Worm (Caenorhabditis elegans): ENCODE results near the gene str-252.

str-252 gene

ce11 chrV:13887358-13887757, 28.9 kb upstream of the str-252 start, which contains the start of gene srsx-19:
Gene srsx-19, plus strand, starts transcription at chrV:13887658.
- TF ChIP-seq sea-1 (GFP tag; conservative IDR thresholded peaks at IDR 0.05) (no peak), ama-1 (optimal IDR thresholded peaks at IDR 0.05) (no peak), hmbx-1 (tag; optimal IDR thresholded peaks at IDR 0.05) (no peak), hnd-1 (tag; optimal IDR thresholded peaks at IDR 0.05) (no peak), B0310.2 (tag; optimal IDR thresholded peaks at IDR 0.05) (no peak), pes-1 (GFP tag; IDR thresholded peaks at IDR 0.05) (no peak), ets-7 (tag; optimal IDR thresholded peaks at IDR 0.05) (no peak), tra-4 (tag; optimal IDR thresholded peaks at IDR 0.05) (no peak), scrt-1 (GFP tag; IDR thresholded peaks at IDR 0.05) (no peak), aly-1 (tag; optimal IDR thresholded peaks at IDR 0.05) (no peak), F13C5.2 (tag; optimal IDR thresholded peaks at IDR 0.05) (no peak), ceh-36 (tag; optimal IDR thresholded peaks at IDR 0.05) (no peak), ceh-13 (GFP tag; optimal IDR thresholded peaks at IDR 0.05) (no peak), flt-1 (GFP tag; IDR thresholded peaks at IDR 0.05) (no peak), tbx-11 (GFP tag; IDR thresholded peaks at IDR 0.05) (no peak), tbx-37 (GFP tag; conservative IDR thresholded peaks at IDR 0.05) (no peak), hmg-4 (GFP tag; optimal IDR thresholded peaks at IDR 0.05) (no peak)

ce11 chrV:13889516-13889915, 26.8 kb upstream of the str-252 start, which contains the start of gene spp-12:
Gene spp-12, plus strand, starts transcription at chrV:13889816.
- TF ChIP-seq tbx-37 (GFP tag; conservative IDR thresholded peaks at IDR 0.05) (no peak), B0310.2 (tag; optimal IDR thresholded peaks at IDR 0.05) (no peak), ceh-36 (tag; optimal IDR thresholded peaks at IDR 0.05) (no peak), hmg-4 (GFP tag; optimal IDR thresholded peaks at IDR 0.05) (no peak), pes-1 (GFP tag; IDR thresholded peaks at IDR 0.05) (no peak), sea-1 (GFP tag; conservative IDR thresholded peaks at IDR 0.05) (no peak)

- TF ChIP-seq F13C5.2 (tag; optimal IDR thresholded peaks at IDR 0.05) (no peak), sea-1 (GFP tag; conservative IDR thresholded peaks at IDR 0.05) (no peak), ceh-13 (GFP tag; optimal IDR thresholded peaks at IDR 0.05) (no peak), hnd-1 (tag; optimal IDR thresholded peaks at IDR 0.05) (no peak), scrt-1 (GFP tag; IDR thresholded peaks at IDR 0.05) (no peak), tbx-11 (GFP tag; IDR thresholded peaks at IDR 0.05) (no peak), ets-7 (tag; optimal IDR thresholded peaks at IDR 0.05) (no peak), tbx-37 (GFP tag; conservative IDR thresholded peaks at IDR 0.05) (no peak)
Observed at ce11 chrV:13890473-13890872, 25.8 kb upstream of the str-252 start, which contains the start of gene lbp-8. Gene lbp-8, plus strand, starts transcription at chrV:13890773.

- TF ChIP-seq B0310.2 (tag; optimal IDR thresholded peaks at IDR 0.05) (no peak), hmbx-1 (tag; optimal IDR thresholded peaks at IDR 0.05) (no peak), ceh-36 (tag; optimal IDR thresholded peaks at IDR 0.05) (no peak), tbx-11 (GFP tag; IDR thresholded peaks at IDR 0.05) (no peak), tra-4 (tag; optimal IDR thresholded peaks at IDR 0.05) (no peak), scrt-1 (GFP tag; IDR thresholded peaks at IDR 0.05) (no peak), aly-1 (tag; optimal IDR thresholded peaks at IDR 0.05) (no peak), sea-1 (GFP tag; conservative IDR thresholded peaks at IDR 0.05) (no peak), pes-1 (GFP tag; IDR thresholded peaks at IDR 0.05) (no peak), F13C5.2 (tag; optimal IDR thresholded peaks at IDR 0.05) (no peak), ama-1 (optimal IDR thresholded peaks at IDR 0.05) (no peak), hnd-1 (tag; optimal IDR thresholded peaks at IDR 0.05) (no peak), flt-1 (GFP tag; IDR thresholded peaks at IDR 0.05) (no peak), tbx-37 (GFP tag; conservative IDR thresholded peaks at IDR 0.05) (no peak), ets-7 (tag; optimal IDR thresholded peaks at IDR 0.05) (no peak), hmg-4 (GFP tag; optimal IDR thresholded peaks at IDR 0.05) (no peak), ceh-13 (GFP tag; optimal IDR thresholded peaks at IDR 0.05) (no peak)
Observed at ce11 chrV:13891489-13891888, 24.8 kb upstream of the str-252 start.

- TF ChIP-seq ceh-36 (tag; optimal IDR thresholded peaks at IDR 0.05) (no peak), tbx-37 (GFP tag; conservative IDR thresholded peaks at IDR 0.05) (no peak), ama-1 (optimal IDR thresholded peaks at IDR 0.05) (no peak), ets-7 (tag; optimal IDR thresholded peaks at IDR 0.05) (no peak)
Observed at ce11 chrV:13892457-13893375, 23.6 kb upstream of the str-252 start, which contains the start of gene sptl-3. Gene sptl-3, plus strand, starts transcription at chrV:13893325.

ce11 chrV:13893583-13893982, 22.7 kb upstream of the str-252 start:
- TF ChIP-seq F13C5.2 (tag; optimal IDR thresholded peaks at IDR 0.05): no peak
- TF ChIP-seq pes-1 (GFP tag; IDR thresholded peaks at IDR 0.05): no peak
- no peak for TF ChIP-seq ama-1 (optimal IDR thresholded peaks at IDR 0.05)
- TF ChIP-seq tbx-37 (GFP tag; conservative IDR thresholded peaks at IDR 0.05): no peak
- TF ChIP-seq aly-1 (tag; optimal IDR thresholded peaks at IDR 0.05): no peak
- TF ChIP-seq tra-4 (tag; optimal IDR thresholded peaks at IDR 0.05): no peak
- no peak for TF ChIP-seq scrt-1 (GFP tag; IDR thresholded peaks at IDR 0.05)
- no peak for TF ChIP-seq sea-1 (GFP tag; conservative IDR thresholded peaks at IDR 0.05)
- no peak for TF ChIP-seq ets-7 (tag; optimal IDR thresholded peaks at IDR 0.05)
- no peak for TF ChIP-seq hnd-1 (tag; optimal IDR thresholded peaks at IDR 0.05)
- no peak for TF ChIP-seq B0310.2 (tag; optimal IDR thresholded peaks at IDR 0.05)
- TF ChIP-seq ceh-36 (tag; optimal IDR thresholded peaks at IDR 0.05): no peak

ce11 chrV:13898356-13898755, 17.9 kb upstream of the str-252 start, which contains the start of gene cyp-35C1:
Gene cyp-35C1, minus strand, starts transcription at chrV:13898487.
- TF ChIP-seq hmg-4 (GFP tag; optimal IDR thresholded peaks at IDR 0.05): no peak
- no peak for TF ChIP-seq tbx-11 (GFP tag; IDR thresholded peaks at IDR 0.05)
- TF ChIP-seq F13C5.2 (tag; optimal IDR thresholded peaks at IDR 0.05): no peak
- no peak for TF ChIP-seq hnd-1 (tag; optimal IDR thresholded peaks at IDR 0.05)
- no peak for TF ChIP-seq aly-1 (tag; optimal IDR thresholded peaks at IDR 0.05)
- TF ChIP-seq hmbx-1 (tag; optimal IDR thresholded peaks at IDR 0.05): no peak
- no peak for TF ChIP-seq pes-1 (GFP tag; IDR thresholded peaks at IDR 0.05)
- no peak for TF ChIP-seq tbx-37 (GFP tag; conservative IDR thresholded peaks at IDR 0.05)
- TF ChIP-seq sea-1 (GFP tag; conservative IDR thresholded peaks at IDR 0.05): no peak

Measured in whole organism, early embryonic.